Worm (Caenorhabditis elegans): Measurements from ENCODE around the gene C27D8.4.

C27D8.4 gene

DNA sequence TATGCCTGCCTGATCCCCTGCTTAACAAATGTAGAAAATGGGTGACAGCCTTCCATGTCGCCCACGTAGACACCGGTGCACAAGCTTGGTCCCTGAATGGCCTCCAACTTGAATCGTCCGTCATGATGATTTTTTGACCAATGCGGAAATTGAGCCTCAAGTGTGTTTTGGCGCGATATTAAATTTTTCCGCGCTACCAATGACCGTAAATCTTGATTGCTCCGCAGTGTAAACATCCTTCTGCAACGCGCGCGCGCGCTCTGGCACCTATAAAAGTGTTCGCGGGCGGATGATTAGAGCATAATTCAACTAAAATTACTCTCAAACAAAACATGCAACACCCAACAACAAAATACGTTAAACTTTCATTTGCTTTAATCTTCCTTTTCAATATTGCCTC is 15.8 kb downstream of the C27D8.4 start, which contains the start of gene idpp-7:
Gene idpp-7, plus strand, starts transcription at position 301 of the 400 bp plus-strand sequence.
- peak; percentile 7 for TF ChIP-seq efl-1 (GFP tag; optimal IDR thresholded peaks at IDR 0.05)
- TF ChIP-seq B0019.2 (GFP tag; conservative IDR thresholded peaks at IDR 0.05), result no peak
- no peak for TF ChIP-seq F37B4.10 (GFP tag; IDR thresholded peaks at IDR 0.05)
- TF ChIP-seq madf-6 (GFP tag; IDR thresholded peaks at IDR 0.05), result peak; percentile 59

ce11 chrIV:12721106-12721505 is 17.2 kb downstream of the C27D8.4 start, which contains the start of gene T23F6.2:
Gene T23F6.2, plus strand, starts transcription at chrIV:12721356.
- TF ChIP-seq efl-1 (GFP tag; optimal IDR thresholded peaks at IDR 0.05) (no peak), rcor-1 (GFP tag; IDR thresholded peaks at IDR 0.05) (no peak), let-607 (tag; optimal IDR thresholded peaks at IDR 0.05) (no peak), chd-7 (tag; optimal IDR thresholded peaks at IDR 0.05) (no peak), zim-3 (tag; optimal IDR thresholded peaks at IDR 0.05) (no peak), egl-18 (GFP tag; IDR thresholded peaks at IDR 0.05) (no peak), pbrm-1 (GFP tag; IDR thresholded peaks at IDR 0.05) (no peak), ZK185.1 (tag; optimal IDR thresholded peaks at IDR 0.05; ENCODE audit: poor library complexity, severe bottlenecking) (no peak), bed-2 (GFP tag; IDR thresholded peaks at IDR 0.05) (no peak), aptf-3 (GFP tag; IDR thresholded peaks at IDR 0.05) (no peak), dox-1 (GFP tag; IDR thresholded peaks at IDR 0.05) (no peak)

DNA sequence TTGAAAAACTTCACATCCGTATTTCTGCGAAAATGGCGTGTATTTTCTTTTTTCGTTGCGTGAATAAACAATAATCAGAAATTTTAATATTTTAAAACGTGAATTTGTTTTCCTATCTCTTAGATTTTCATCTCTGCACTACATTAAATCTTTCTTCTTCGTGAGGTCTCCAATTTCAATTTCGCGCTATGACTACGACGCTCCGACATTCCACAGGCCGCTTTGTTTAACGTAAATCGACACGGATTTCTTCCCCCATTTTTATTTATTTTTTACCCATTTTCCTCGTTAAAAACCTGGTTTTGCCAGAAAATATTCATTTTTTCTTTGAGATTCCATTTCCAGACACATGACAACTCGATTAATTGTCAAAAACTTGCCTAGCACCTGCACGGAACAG is 20.7 kb downstream of the C27D8.4 start, which contains the start of the genes T23F6.3 and rbd-1:
Gene T23F6.3, minus strand, starts transcription at position 120 of the 400 bp plus-strand sequence.
Gene rbd-1, plus strand, starts transcription at position 346 of the 400 bp plus-strand sequence.
- peak; percentile 81 for TF ChIP-seq mcd-1 (GFP tag; IDR thresholded peaks at IDR 0.05)
- no peak for TF ChIP-seq mes-4 (tag; optimal IDR thresholded peaks at IDR 0.05)
- TF ChIP-seq dox-1 (GFP tag; IDR thresholded peaks at IDR 0.05), result peak; percentile 72
- peak; percentile 77 for TF ChIP-seq attf-5 (GFP tag; optimal IDR thresholded peaks at IDR 0.05)
- 0 out of 2 replicates have a peak, but pooled peaks have one; percentile 35 for TF ChIP-seq hmg-20 (GFP tag; IDR thresholded peaks at IDR 0.05)
- TF ChIP-seq lin-35 (GFP tag; optimal IDR thresholded peaks at IDR 0.05), result peak; percentile 51 to 97 (median 84)
- peak; percentile 61; the same call in 1 of the 2 replicates for TF ChIP-seq rcor-1 (GFP tag; IDR thresholded peaks at IDR 0.05)
- TF ChIP-seq F55B11.4 (tag; optimal IDR thresholded peaks at IDR 0.05; ENCODE audit: borderline replicate concordance, insufficient read depth), result no peak
- TF ChIP-seq madf-8 (GFP tag; conservative IDR thresholded peaks at IDR 0.05), result no peak
- TF ChIP-seq dpl-1 (GFP tag; optimal IDR thresholded peaks at IDR 0.05), result peak; percentile 94
- TF ChIP-seq gei-17 (GFP tag; optimal IDR thresholded peaks at IDR 0.05), result peak; percentile 8
- TF ChIP-seq K11D2.4 (GFP tag; IDR thresholded peaks at IDR 0.05), result peak; percentile 73
- TF ChIP-seq ztf-26 (tag; optimal IDR thresholded peaks at IDR 0.05), result no peak
- no peak for TF ChIP-seq lsl-1 (GFP tag; optimal IDR thresholded peaks at IDR 0.05)
- TF ChIP-seq snpc-4 (GFP tag; optimal IDR thresholded peaks at IDR 0.05), result no peak
- peak in 2 of 4 experiments; percentile 41 to 72 for TF ChIP-seq snpc-4 (tag; optimal IDR thresholded peaks at IDR 0.05)
- no peak for TF ChIP-seq C06A6.2 (GFP tag; conservative IDR thresholded peaks at IDR 0.05)
- no peak for TF ChIP-seq nfya-2 (GFP tag; IDR thresholded peaks at IDR 0.05)
- no peak for TF ChIP-seq cebp-1 (GFP tag; IDR thresholded peaks at IDR 0.05)
- peak; percentile 66 for TF ChIP-seq cebp-1 (tag; optimal IDR thresholded peaks at IDR 0.05)
- no peak for TF ChIP-seq ceh-79 (tag; optimal IDR thresholded peaks at IDR 0.05)
- peak; percentile 49; the same call in 1 of the 2 replicates for TF ChIP-seq D2030.7 (GFP tag; IDR thresholded peaks at IDR 0.05)
- peak; percentile 54; the same call in 1 of the 2 replicates for TF ChIP-seq pbrm-1 (GFP tag; IDR thresholded peaks at IDR 0.05)
- no peak for TF ChIP-seq cebp-2 (GFP tag; IDR thresholded peaks at IDR 0.05)
- TF ChIP-seq ceh-100 (GFP tag; IDR thresholded peaks at IDR 0.05), result peak; percentile 96
- no peak for TF ChIP-seq egl-18 (GFP tag; IDR thresholded peaks at IDR 0.05)
- 0 out of 2 replicates have a peak, but pooled peaks have one; percentile 13 for TF ChIP-seq lir-1 (GFP tag; conservative IDR thresholded peaks at IDR 0.05)
- TF ChIP-seq rec-8 (tag; optimal IDR thresholded peaks at IDR 0.05), result no peak
- no peak for TF ChIP-seq F39B2.1 (GFP tag; IDR thresholded peaks at IDR 0.05)
- TF ChIP-seq lin-26 (GFP tag; IDR thresholded peaks at IDR 0.05), result no peak; the same call in 1 of the 2 replicates
- no peak for TF ChIP-seq die-1 (tag; optimal IDR thresholded peaks at IDR 0.05)
- no peak for TF ChIP-seq mel-28 (tag; optimal IDR thresholded peaks at IDR 0.05; ENCODE audit: borderline replicate concordance)
- TF ChIP-seq ztf-22 (GFP tag; optimal IDR thresholded peaks at IDR 0.05), result no peak
- no peak for TF ChIP-seq F10E7.11 (tag; optimal IDR thresholded peaks at IDR 0.05)
- no peak for TF ChIP-seq B0336.3 (GFP tag; IDR thresholded peaks at IDR 0.05)

Data from whole organism, young adult.